In genomic region chrIII:5943368-5944180, ce11 we compare ENCODE assay signal across 2 worm cellular contexts.
TF ChIP-seq lines count a peak whose summit lies in the region.

No protein-coding gene starts in this region.

TF ChIP-seq in whole organism, L2 larva, 48 proteins besides CTCF, POLR2A, EP300 and RAD21 (continued from another document):
- TF ChIP-seq C34F6.9 (tag; optimal IDR thresholded peaks at IDR 0.05; lab: Kevin White, UChicago) (peak; percentile 14), ama-1 (optimal IDR thresholded peaks at IDR 0.05; lab: Kevin White, UChicago) (peak; percentile 87), lsy-2 (tag; optimal IDR thresholded peaks at IDR 0.05; lab: Kevin White, UChicago) (peak in 1 of 2 experiments; percentile 45), lin-11 (tag; optimal IDR thresholded peaks at IDR 0.05; lab: Kevin White, UChicago) (no peak), mbf-1 (tag; optimal IDR thresholded peaks at IDR 0.05; lab: Kevin White, UChicago) (no peak), lin-13 (GFP tag; optimal IDR thresholded peaks at IDR 0.05; lab: Kevin White, UChicago) (peak; percentile 61), mdl-1 (tag; optimal IDR thresholded peaks at IDR 0.05; lab: Kevin White, UChicago) (no peak)

TF ChIP-seq in whole organism, L4 larva, 104 proteins besides CTCF, POLR2A, EP300 and RAD21 (continued from another document):
- no peak for TF ChIP-seq skn-1 (tag; optimal IDR thresholded peaks at IDR 0.05; lab: Kevin White, UChicago)
- peak; percentile 56 for TF ChIP-seq nhr-76 (tag; optimal IDR thresholded peaks at IDR 0.05; lab: Kevin White, UChicago)
- no peak for TF ChIP-seq lin-15B (tag; optimal IDR thresholded peaks at IDR 0.05; lab: Kevin White, UChicago)
- TF ChIP-seq php-3 (GFP tag; IDR thresholded peaks at IDR 0.05; lab: Robert Waterston, UW) = 0 out of 2 replicates have a peak, but pooled peaks have one; percentile 42
- no peak for TF ChIP-seq snpc-4 (tag; optimal IDR thresholded peaks at IDR 0.05; lab: Kevin White, UChicago)
- peak; percentile 11 for TF ChIP-seq nhr-48 (tag; optimal IDR thresholded peaks at IDR 0.05; lab: Kevin White, UChicago)
- TF ChIP-seq hlh-30 (tag; optimal IDR thresholded peaks at IDR 0.05; lab: Kevin White, UChicago; ENCODE audit: insufficient read depth) = peak; percentile 35
- peak; percentile 55 for TF ChIP-seq aly-2 (tag; optimal IDR thresholded peaks at IDR 0.05; lab: Kevin White, UChicago)
- peak; percentile 62 for TF ChIP-seq mdt-29 (GFP tag; IDR thresholded peaks at IDR 0.05; lab: Robert Waterston, UW)
- TF ChIP-seq hlh-11 (tag; optimal IDR thresholded peaks at IDR 0.05; lab: Kevin White, UChicago) = peak; percentile 61
- TF ChIP-seq mdl-1 (tag; optimal IDR thresholded peaks at IDR 0.05; lab: Kevin White, UChicago) = peak in 1 of 2 experiments; percentile 20
- TF ChIP-seq ctbp-1 (GFP tag; IDR thresholded peaks at IDR 0.05; lab: Robert Waterston, UW) = 0 out of 2 replicates have a peak, but pooled peaks have one; percentile 18
- TF ChIP-seq ama-1 (optimal IDR thresholded peaks at IDR 0.05; lab: Kevin White, UChicago) = peak; percentile 96
- no peak for TF ChIP-seq lin-29 (GFP tag; IDR thresholded peaks at IDR 0.05; lab: Robert Waterston, UW)
- TF ChIP-seq snpc-1.2 (GFP tag; IDR thresholded peaks at IDR 0.05; lab: Robert Waterston, UW) = no peak
- no peak for TF ChIP-seq spr-3 (GFP tag; optimal IDR thresholded peaks at IDR 0.05; lab: Kevin White, UChicago)
- no peak for TF ChIP-seq D1046.2 (GFP tag; IDR thresholded peaks at IDR 0.05; lab: Robert Waterston, UW)
- peak; percentile 79 for TF ChIP-seq lin-13 (GFP tag; optimal IDR thresholded peaks at IDR 0.05; lab: Kevin White, UChicago)
- TF ChIP-seq attf-4 (tag; optimal IDR thresholded peaks at IDR 0.05; lab: Kevin White, UChicago) = peak; percentile 46
- no peak for TF ChIP-seq ceh-28 (tag; optimal IDR thresholded peaks at IDR 0.05; lab: Kevin White, UChicago)
- peak; percentile 42 for TF ChIP-seq cey-2 (tag; optimal IDR thresholded peaks at IDR 0.05; lab: Kevin White, UChicago; ENCODE audit: borderline replicate concordance, insufficient read depth)
- TF ChIP-seq jun-1 (tag; optimal IDR thresholded peaks at IDR 0.05; lab: Kevin White, UChicago) = peak; percentile 9
- TF ChIP-seq lsy-2 (tag; optimal IDR thresholded peaks at IDR 0.05; lab: Kevin White, UChicago) = peak; percentile 41 to 69
- peak; percentile 25 for TF ChIP-seq Y48G9A.11 (GFP tag; IDR thresholded peaks at IDR 0.05; lab: Robert Waterston, UW)
- peak; percentile 87 for TF ChIP-seq aha-1 (tag; lab: Kevin White, UChicago)
- no peak for TF ChIP-seq Y105C5A.15 (GFP tag; IDR thresholded peaks at IDR 0.05; lab: Robert Waterston, UW)
- peak; percentile 29 for TF ChIP-seq mxl-3 (GFP tag; optimal IDR thresholded peaks at IDR 0.05; lab: Kevin White, UChicago)
- TF ChIP-seq daf-12 (tag; optimal IDR thresholded peaks at IDR 0.05; lab: Kevin White, UChicago) = no peak
- TF ChIP-seq nhr-10 (tag; optimal IDR thresholded peaks at IDR 0.05; lab: Kevin White, UChicago) = peak; percentile 79
- peak in 1 of 2 experiments; percentile 2 for TF ChIP-seq hif-1 (tag; optimal IDR thresholded peaks at IDR 0.05; lab: Kevin White, UChicago)
- TF ChIP-seq vab-7 (GFP tag; IDR thresholded peaks at IDR 0.05; lab: Robert Waterston, UW) = 0 out of 2 replicates have a peak, but pooled peaks have one; percentile 12
- TF ChIP-seq lin-38 (GFP tag; IDR thresholded peaks at IDR 0.05; lab: Robert Waterston, UW) = peak; percentile 70
- no peak; a peak in 1 of 4 replicates for TF ChIP-seq madf-5 (GFP tag; IDR thresholded peaks at IDR 0.05; lab: Robert Waterston, UW)
- peak; percentile 39 for TF ChIP-seq Y5F2A.4 (GFP tag; optimal IDR thresholded peaks at IDR 0.05; lab: Kevin White, UChicago)
- no peak for TF ChIP-seq egl-27 (tag; optimal IDR thresholded peaks at IDR 0.05; lab: Kevin White, UChicago)
- TF ChIP-seq lin-1 (GFP tag; IDR thresholded peaks at IDR 0.05; lab: Robert Waterston, UW) = peak; percentile 39; the same call in 1 of the 2 replicates
- no peak for TF ChIP-seq pqm-1 (tag; optimal IDR thresholded peaks at IDR 0.05; lab: Kevin White, UChicago)
- no peak for TF ChIP-seq ztf-11 (tag; optimal IDR thresholded peaks at IDR 0.05; lab: Kevin White, UChicago)
- peak; percentile 29 for TF ChIP-seq hmg-1.1 (GFP tag; IDR thresholded peaks at IDR 0.05; lab: Robert Waterston, UW)
- TF ChIP-seq F44E2.7 (GFP tag; IDR thresholded peaks at IDR 0.05; lab: Robert Waterston, UW) = no peak
- peak; percentile 68 for TF ChIP-seq arid-1 (GFP tag; conservative IDR thresholded peaks at IDR 0.05; lab: Robert Waterston, UW)
- peak; percentile 44 for TF ChIP-seq rbr-2 (tag; optimal IDR thresholded peaks at IDR 0.05; lab: Kevin White, UChicago)
- peak; percentile 55; the same call in 1 of the 2 replicates for TF ChIP-seq daf-19 (GFP tag; conservative IDR thresholded peaks at IDR 0.05; lab: Robert Waterston, UW)
- peak in 1 of 2 experiments; percentile 90 for TF ChIP-seq unc-62 (GFP tag; optimal IDR thresholded peaks at IDR 0.05 in 1 of 2; lab: Kevin White, UChicago)
- no peak for TF ChIP-seq unc-62 (tag; optimal IDR thresholded peaks at IDR 0.05; lab: Kevin White, UChicago)
- peak; percentile 92 for TF ChIP-seq zfp-3 (GFP tag; conservative IDR thresholded peaks at IDR 0.05; lab: Robert Waterston, UW)
- peak; percentile 14 for TF ChIP-seq F49E8.2 (tag; optimal IDR thresholded peaks at IDR 0.05; lab: Kevin White, UChicago; ENCODE audit: borderline replicate concordance)
- TF ChIP-seq ceh-32 (tag; optimal IDR thresholded peaks at IDR 0.05; lab: Kevin White, UChicago; ENCODE audit: poor library complexity) = no peak
- TF ChIP-seq lir-3 (tag; optimal IDR thresholded peaks at IDR 0.05; lab: Kevin White, UChicago) = peak; percentile 38
- TF ChIP-seq F26F4.8 (GFP tag; conservative IDR thresholded peaks at IDR 0.05; lab: Robert Waterston, UW) = no peak
- peak; percentile 5 for TF ChIP-seq duxl-1 (tag; optimal IDR thresholded peaks at IDR 0.05; lab: Kevin White, UChicago; ENCODE audit: poor library complexity)
- no peak for TF ChIP-seq R02D3.7 (tag; optimal IDR thresholded peaks at IDR 0.05; lab: Kevin White, UChicago)
- no peak for TF ChIP-seq ceh-82 (tag; optimal IDR thresholded peaks at IDR 0.05; lab: Kevin White, UChicago)
- TF ChIP-seq nhr-11 (tag; optimal IDR thresholded peaks at IDR 0.05; lab: Kevin White, UChicago) = no peak
- TF ChIP-seq pha-4 (GFP tag; IDR thresholded peaks at IDR 0.05; lab: Robert Waterston, UW) = peak; percentile 48; the same call in 1 of the 2 replicates
- TF ChIP-seq pha-4 (tag; optimal IDR thresholded peaks at IDR 0.05; lab: Kevin White, UChicago) = peak; percentile 31
- TF ChIP-seq zip-11 (GFP tag; IDR thresholded peaks at IDR 0.05; lab: Robert Waterston, UW) = no peak
- TF ChIP-seq zfp-2 (tag; optimal IDR thresholded peaks at IDR 0.05; lab: Kevin White, UChicago) = no peak
- TF ChIP-seq nhr-42 (GFP tag; IDR thresholded peaks at IDR 0.05; lab: Robert Waterston, UW) = peak; percentile 67
- TF ChIP-seq nhr-102 (tag; optimal IDR thresholded peaks at IDR 0.05; lab: Kevin White, UChicago) = peak; percentile 91
- TF ChIP-seq T20F7.1 (GFP tag; optimal IDR thresholded peaks at IDR 0.05; lab: Kevin White, UChicago) = peak; percentile 79
- peak; percentile 75 for TF ChIP-seq Y75B8A.6 (GFP tag; IDR thresholded peaks at IDR 0.05; lab: Robert Waterston, UW)
- TF ChIP-seq ceh-44 (GFP tag; IDR thresholded peaks at IDR 0.05; lab: Robert Waterston, UW) = no peak
- TF ChIP-seq saeg-2 (GFP tag; IDR thresholded peaks at IDR 0.05; lab: Robert Waterston, UW) = peak; percentile 9
- peak; percentile 31 to 52 for TF ChIP-seq daf-16 (GFP tag; optimal IDR thresholded peaks at IDR 0.05; lab: Kevin White, UChicago)
- peak; percentile 54 for TF ChIP-seq daf-16 (tag; optimal IDR thresholded peaks at IDR 0.05; lab: Kevin White, UChicago)
- no peak for TF ChIP-seq daf-8 (GFP tag; IDR thresholded peaks at IDR 0.05; lab: Robert Waterston, UW)
- no peak for TF ChIP-seq ztf-7 (tag; optimal IDR thresholded peaks at IDR 0.05; lab: Kevin White, UChicago)
- TF ChIP-seq tag-97 (GFP tag; IDR thresholded peaks at IDR 0.05; lab: Robert Waterston, UW) = no peak
- no peak; the same call in 1 of the 2 replicates for TF ChIP-seq madf-9 (GFP tag; conservative IDR thresholded peaks at IDR 0.05; lab: Robert Waterston, UW)
- peak; percentile 80 for TF ChIP-seq zip-2 (tag; optimal IDR thresholded peaks at IDR 0.05; lab: Kevin White, UChicago)
- no peak for TF ChIP-seq tra-1 (GFP tag; IDR thresholded peaks at IDR 0.05; lab: Robert Waterston, UW)
- peak; percentile 2 for TF ChIP-seq dpl-1 (GFP tag; optimal IDR thresholded peaks at IDR 0.05; lab: Kevin White, UChicago)
- TF ChIP-seq fos-1 (tag; optimal IDR thresholded peaks at IDR 0.05; lab: Kevin White, UChicago) = no peak
- peak; percentile 96 for TF ChIP-seq nhr-77 (tag; optimal IDR thresholded peaks at IDR 0.05; lab: Kevin White, UChicago)
- TF ChIP-seq ZK546.5 (tag; optimal IDR thresholded peaks at IDR 0.05; lab: Kevin White, UChicago) = no peak
- peak; percentile 59; the same call in 1 of the 2 replicates for TF ChIP-seq dmd-9 (GFP tag; IDR thresholded peaks at IDR 0.05; lab: Robert Waterston, UW)
- no peak for TF ChIP-seq ces-1 (GFP tag; optimal IDR thresholded peaks at IDR 0.05; lab: Kevin White, UChicago)
- TF ChIP-seq mep-1 (tag; optimal IDR thresholded peaks at IDR 0.05; lab: Kevin White, UChicago) = peak; percentile 95
- TF ChIP-seq ceh-20 (GFP tag; IDR thresholded peaks at IDR 0.05; lab: Robert Waterston, UW) = peak; percentile 8; the same call in 1 of the 2 replicates
- TF ChIP-seq dmd-8 (GFP tag; IDR thresholded peaks at IDR 0.05; lab: Robert Waterston, UW) = no peak
- peak; percentile 8; the same call in 1 of the 2 replicates for TF ChIP-seq set-16 (GFP tag; IDR thresholded peaks at IDR 0.05; lab: Robert Waterston, UW)
- TF ChIP-seq ceh-62 (tag; optimal IDR thresholded peaks at IDR 0.05; lab: Kevin White, UChicago) = no peak
- peak; percentile 31 for TF ChIP-seq nhr-111 (GFP tag; optimal IDR thresholded peaks at IDR 0.05; lab: Kevin White, UChicago)
